Worm (Caenorhabditis elegans): ENCODE data around the gene F40G9.6.

The F40G9.6 gene

DNA sequence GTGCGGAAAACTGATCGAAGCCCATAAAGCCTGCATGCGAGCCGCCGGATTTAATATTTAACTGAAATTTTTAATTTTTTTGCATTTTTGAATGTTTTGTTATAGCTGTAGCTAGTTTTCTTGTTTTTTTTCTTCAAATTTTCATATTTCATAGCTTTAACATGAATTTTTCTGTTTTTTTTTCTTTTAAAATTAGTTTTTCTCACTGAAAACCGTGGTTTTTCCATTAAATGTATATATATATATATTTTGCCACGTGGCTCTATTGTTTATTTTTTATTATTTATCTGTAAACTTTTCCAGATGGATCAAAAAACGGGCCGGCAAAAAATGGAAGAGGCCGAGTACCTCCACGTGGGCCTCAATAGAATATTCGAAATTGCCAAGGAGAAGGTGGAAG lies 12.5 kb downstream of the F40G9.6 start, which contains the start of gene sec-20:
sec-20 (plus strand) TSS at position 301 of the 400 bp plus-strand sequence.
- TF ChIP-seq B0310.2 (tag; optimal IDR thresholded peaks at IDR 0.05) = no peak
- TF ChIP-seq ama-1 (optimal IDR thresholded peaks at IDR 0.05) = no peak
- no peak for TF ChIP-seq tbx-11 (GFP tag; IDR thresholded peaks at IDR 0.05)
- no peak for TF ChIP-seq flt-1 (GFP tag; IDR thresholded peaks at IDR 0.05)
- TF ChIP-seq hnd-1 (tag; optimal IDR thresholded peaks at IDR 0.05) = no peak
- no peak for TF ChIP-seq pes-1 (GFP tag; IDR thresholded peaks at IDR 0.05)
- TF ChIP-seq ets-7 (tag; optimal IDR thresholded peaks at IDR 0.05) = no peak
- TF ChIP-seq ceh-36 (tag; optimal IDR thresholded peaks at IDR 0.05) = no peak

ce11 chrIII:194160-194559 lies 14.8 kb downstream of the F40G9.6 start, which contains the start of gene F40G9.17:
Gene F40G9.17, plus strand, starts transcription at chrIII:194460.
- no peak for TF ChIP-seq flt-1 (GFP tag; IDR thresholded peaks at IDR 0.05)
- TF ChIP-seq aly-1 (tag; optimal IDR thresholded peaks at IDR 0.05) = no peak
- no peak for TF ChIP-seq ceh-36 (tag; optimal IDR thresholded peaks at IDR 0.05)
- TF ChIP-seq hmbx-1 (tag; optimal IDR thresholded peaks at IDR 0.05) = no peak
- no peak for TF ChIP-seq F13C5.2 (tag; optimal IDR thresholded peaks at IDR 0.05)
- no peak for TF ChIP-seq tbx-11 (GFP tag; IDR thresholded peaks at IDR 0.05)
- TF ChIP-seq pes-1 (GFP tag; IDR thresholded peaks at IDR 0.05) = no peak
- TF ChIP-seq scrt-1 (GFP tag; IDR thresholded peaks at IDR 0.05) = no peak
- no peak for TF ChIP-seq hmg-4 (GFP tag; optimal IDR thresholded peaks at IDR 0.05)
- no peak for TF ChIP-seq ets-7 (tag; optimal IDR thresholded peaks at IDR 0.05)
- TF ChIP-seq B0310.2 (tag; optimal IDR thresholded peaks at IDR 0.05) = no peak
- no peak for TF ChIP-seq ama-1 (optimal IDR thresholded peaks at IDR 0.05)
- no peak for TF ChIP-seq ceh-13 (GFP tag; optimal IDR thresholded peaks at IDR 0.05)
- TF ChIP-seq tra-4 (tag; optimal IDR thresholded peaks at IDR 0.05) = no peak
- TF ChIP-seq sea-1 (GFP tag; conservative IDR thresholded peaks at IDR 0.05) = no peak
- no peak for TF ChIP-seq hnd-1 (tag; optimal IDR thresholded peaks at IDR 0.05)
- TF ChIP-seq tbx-37 (GFP tag; conservative IDR thresholded peaks at IDR 0.05) = no peak

DNA sequence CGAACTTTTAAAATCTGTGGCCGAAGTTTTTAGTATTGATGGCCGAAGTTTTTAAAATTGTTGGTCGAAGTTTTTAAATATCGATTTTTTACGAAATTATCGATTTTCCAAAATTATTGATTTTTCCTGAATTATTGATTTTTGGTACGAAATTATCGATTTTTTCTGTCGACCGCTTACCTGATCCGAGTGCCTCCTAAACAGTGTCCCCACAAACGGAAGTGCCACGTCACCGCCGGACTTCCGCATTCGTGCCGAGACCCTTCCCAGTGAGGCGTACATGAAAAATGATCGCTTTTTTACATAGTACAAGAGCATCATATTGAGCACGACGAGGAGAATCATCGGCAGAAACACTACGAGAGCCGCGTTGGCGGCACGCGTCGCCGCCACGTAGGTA lies 24.6 kb downstream of the F40G9.6 start:
- TF ChIP-seq ets-7 (tag; optimal IDR thresholded peaks at IDR 0.05) (no peak), F13C5.2 (tag; optimal IDR thresholded peaks at IDR 0.05) (no peak), hmbx-1 (tag; optimal IDR thresholded peaks at IDR 0.05) (no peak), ama-1 (optimal IDR thresholded peaks at IDR 0.05) (no peak), tbx-37 (GFP tag; conservative IDR thresholded peaks at IDR 0.05) (no peak), sea-1 (GFP tag; conservative IDR thresholded peaks at IDR 0.05) (no peak), pes-1 (GFP tag; IDR thresholded peaks at IDR 0.05) (no peak), hnd-1 (tag; optimal IDR thresholded peaks at IDR 0.05) (no peak), hmg-4 (GFP tag; optimal IDR thresholded peaks at IDR 0.05) (no peak), ceh-36 (tag; optimal IDR thresholded peaks at IDR 0.05) (no peak), ceh-13 (GFP tag; optimal IDR thresholded peaks at IDR 0.05) (no peak), tra-4 (tag; optimal IDR thresholded peaks at IDR 0.05) (no peak), tbx-11 (GFP tag; IDR thresholded peaks at IDR 0.05) (no peak), scrt-1 (GFP tag; IDR thresholded peaks at IDR 0.05) (no peak), B0310.2 (tag; optimal IDR thresholded peaks at IDR 0.05) (no peak), flt-1 (GFP tag; IDR thresholded peaks at IDR 0.05) (no peak)

ce11 chrIII:207023-207422 lies 27.7 kb downstream of the F40G9.6 start, which contains the start of gene W10C4.1:
Gene W10C4.1, minus strand, starts transcription at chrIII:207123.
- TF ChIP-seq flt-1 (GFP tag; IDR thresholded peaks at IDR 0.05) = no peak
- no peak for TF ChIP-seq aly-1 (tag; optimal IDR thresholded peaks at IDR 0.05)
- TF ChIP-seq ceh-36 (tag; optimal IDR thresholded peaks at IDR 0.05) = no peak
- no peak for TF ChIP-seq hmbx-1 (tag; optimal IDR thresholded peaks at IDR 0.05)
- TF ChIP-seq ets-7 (tag; optimal IDR thresholded peaks at IDR 0.05) = no peak
- no peak for TF ChIP-seq tra-4 (tag; optimal IDR thresholded peaks at IDR 0.05)
- TF ChIP-seq tbx-37 (GFP tag; conservative IDR thresholded peaks at IDR 0.05) = no peak

DNA sequence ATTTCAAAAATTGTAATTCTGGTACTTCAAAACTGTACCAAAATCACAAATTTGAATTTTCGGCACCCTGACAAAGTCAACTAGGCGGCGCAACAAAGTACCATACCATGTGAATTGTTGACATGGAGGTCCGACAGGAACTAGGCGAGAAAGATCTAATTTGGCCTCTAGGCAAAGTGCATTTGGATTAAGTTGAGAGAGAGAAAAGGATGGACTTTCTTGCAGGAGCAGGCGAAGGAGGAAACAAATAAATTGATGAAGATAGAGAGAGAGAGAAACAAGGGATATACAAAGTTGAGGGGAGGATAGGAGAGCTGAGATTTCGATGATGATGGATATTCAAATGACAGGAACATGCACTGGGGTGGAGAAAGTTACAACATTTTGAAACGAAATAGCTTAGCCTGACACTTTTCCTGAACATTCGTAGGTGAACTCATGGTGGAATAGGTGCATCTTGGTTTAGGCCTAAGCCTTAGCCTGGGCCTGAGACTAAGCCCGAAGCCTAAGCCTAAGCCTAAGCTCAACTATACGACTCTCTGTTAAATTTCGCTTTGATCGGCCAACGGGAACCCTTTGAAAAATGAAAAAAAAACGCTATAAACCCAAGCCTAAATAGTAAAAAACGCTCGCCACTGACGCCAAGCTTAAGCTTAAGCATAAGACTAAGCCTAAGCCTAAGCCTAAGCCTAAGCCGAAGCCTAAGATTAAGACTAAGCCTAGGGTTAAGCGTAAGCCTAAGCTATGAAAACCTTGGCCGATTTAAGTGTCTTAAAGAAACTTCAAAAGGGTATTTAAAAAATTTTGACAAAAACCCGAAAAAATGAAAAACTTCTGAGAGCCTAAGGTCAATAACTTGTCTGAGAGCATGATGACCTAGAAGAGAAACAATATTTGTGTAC lies 29.7 kb downstream of the F40G9.6 start:
- TF ChIP-seq ceh-36 (tag; optimal IDR thresholded peaks at IDR 0.05) = no peak
- TF ChIP-seq ets-7 (tag; optimal IDR thresholded peaks at IDR 0.05) = no peak
- TF ChIP-seq F13C5.2 (tag; optimal IDR thresholded peaks at IDR 0.05) = no peak
- no peak for TF ChIP-seq B0310.2 (tag; optimal IDR thresholded peaks at IDR 0.05)

DNA sequence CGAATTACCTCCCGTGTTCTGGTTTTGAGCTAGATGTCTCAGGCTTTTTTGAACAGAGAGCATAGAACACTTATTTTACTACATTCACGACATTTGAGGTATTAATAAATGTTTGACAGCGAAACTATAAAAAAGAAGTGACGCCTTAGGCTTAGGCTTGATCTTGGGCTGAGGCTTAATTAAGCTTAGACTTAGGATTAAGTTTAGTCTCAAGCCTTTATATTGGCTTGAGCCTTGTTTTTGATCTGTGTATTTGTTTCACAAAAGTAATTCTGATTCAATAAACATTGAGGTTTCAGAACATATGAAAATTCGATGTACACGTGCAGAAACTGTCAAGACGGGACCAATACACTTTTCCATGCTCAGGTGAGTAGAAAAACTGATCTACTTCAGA lies 30.4 kb downstream of the F40G9.6 start, which contains the start of gene klp-20:
klp-20 (plus strand) TSS at position 298 of the 397 bp plus-strand sequence.
- no peak for TF ChIP-seq sea-1 (GFP tag; conservative IDR thresholded peaks at IDR 0.05)
- no peak for TF ChIP-seq tbx-37 (GFP tag; conservative IDR thresholded peaks at IDR 0.05)
- TF ChIP-seq flt-1 (GFP tag; IDR thresholded peaks at IDR 0.05) = no peak
- TF ChIP-seq tra-4 (tag; optimal IDR thresholded peaks at IDR 0.05) = no peak
- TF ChIP-seq hmbx-1 (tag; optimal IDR thresholded peaks at IDR 0.05) = no peak
- no peak for TF ChIP-seq ets-7 (tag; optimal IDR thresholded peaks at IDR 0.05)
- TF ChIP-seq hmg-4 (GFP tag; optimal IDR thresholded peaks at IDR 0.05) = no peak
- TF ChIP-seq pes-1 (GFP tag; IDR thresholded peaks at IDR 0.05) = no peak

- TF ChIP-seq ets-7 (tag; optimal IDR thresholded peaks at IDR 0.05) = no peak
- no peak for TF ChIP-seq hnd-1 (tag; optimal IDR thresholded peaks at IDR 0.05)
- no peak for TF ChIP-seq flt-1 (GFP tag; IDR thresholded peaks at IDR 0.05)
- TF ChIP-seq tbx-11 (GFP tag; IDR thresholded peaks at IDR 0.05) = no peak
- no peak for TF ChIP-seq tra-4 (tag; optimal IDR thresholded peaks at IDR 0.05)
- no peak for TF ChIP-seq ceh-36 (tag; optimal IDR thresholded peaks at IDR 0.05)
- no peak for TF ChIP-seq tbx-37 (GFP tag; conservative IDR thresholded peaks at IDR 0.05)
- TF ChIP-seq hmbx-1 (tag; optimal IDR thresholded peaks at IDR 0.05) = no peak
- no peak for TF ChIP-seq ama-1 (optimal IDR thresholded peaks at IDR 0.05)
- TF ChIP-seq hmg-4 (GFP tag; optimal IDR thresholded peaks at IDR 0.05) = no peak
- no peak for TF ChIP-seq aly-1 (tag; optimal IDR thresholded peaks at IDR 0.05)
- TF ChIP-seq sea-1 (GFP tag; conservative IDR thresholded peaks at IDR 0.05) = no peak
- no peak for TF ChIP-seq B0310.2 (tag; optimal IDR thresholded peaks at IDR 0.05)
- no peak for TF ChIP-seq scrt-1 (GFP tag; IDR thresholded peaks at IDR 0.05)
- TF ChIP-seq ceh-13 (GFP tag; optimal IDR thresholded peaks at IDR 0.05) = no peak
- TF ChIP-seq pes-1 (GFP tag; IDR thresholded peaks at IDR 0.05) = no peak
- no peak for TF ChIP-seq F13C5.2 (tag; optimal IDR thresholded peaks at IDR 0.05)
These were observed 32.0 kb downstream of the F40G9.6 start for ce11 chrIII:211387-211786.

Data from whole organism, early embryonic.